Fruit fly (Drosophila melanogaster): ENCODE results near the gene Pfdn1.

DNA sequence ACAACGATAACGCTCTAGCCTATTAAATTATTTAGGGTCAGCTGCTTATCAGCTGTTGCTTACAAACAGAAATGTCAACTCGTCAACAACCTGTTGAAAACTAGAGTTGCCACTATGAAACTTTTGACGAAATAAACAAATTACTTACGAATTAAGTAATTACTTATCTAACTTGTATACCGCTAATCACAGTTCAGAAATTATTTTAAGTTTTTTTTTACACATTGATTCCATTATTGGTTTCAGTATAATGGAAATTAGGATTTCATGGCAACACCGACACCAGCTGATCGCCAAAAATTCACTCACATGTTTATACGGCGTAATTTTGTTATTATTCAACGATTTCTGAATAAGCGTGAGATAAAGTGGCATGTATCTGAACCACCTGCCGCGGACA is 31.0 kb upstream of the Pfdn1 start, which contains the start of the genes CG9117 and CG31643:
- no peak for TF ChIP-seq psq (optimal IDR thresholded peaks at IDR 0.05)
- no peak for TF ChIP-seq Dll (optimal IDR thresholded peaks at IDR 0.05)
- TF ChIP-seq pan (optimal IDR thresholded peaks at IDR 0.05): no peak
- no peak for TF ChIP-seq usp (GFP tag; optimal IDR thresholded peaks at IDR 0.05)
- no peak for TF ChIP-seq CG8478 (optimal IDR thresholded peaks at IDR 0.05)
- no peak for TF ChIP-seq EcR (GFP tag; optimal IDR thresholded peaks at IDR 0.05)
